Fruit fly (Drosophila melanogaster): Measurements from ENCODE around the gene CG8765.
"Not testable (repeated sequence)": the region's sequence is repeated elsewhere in the genome, so short reads cannot be mapped to it uniquely, and the experiment has no call there.

CG8765 gene

DNA sequence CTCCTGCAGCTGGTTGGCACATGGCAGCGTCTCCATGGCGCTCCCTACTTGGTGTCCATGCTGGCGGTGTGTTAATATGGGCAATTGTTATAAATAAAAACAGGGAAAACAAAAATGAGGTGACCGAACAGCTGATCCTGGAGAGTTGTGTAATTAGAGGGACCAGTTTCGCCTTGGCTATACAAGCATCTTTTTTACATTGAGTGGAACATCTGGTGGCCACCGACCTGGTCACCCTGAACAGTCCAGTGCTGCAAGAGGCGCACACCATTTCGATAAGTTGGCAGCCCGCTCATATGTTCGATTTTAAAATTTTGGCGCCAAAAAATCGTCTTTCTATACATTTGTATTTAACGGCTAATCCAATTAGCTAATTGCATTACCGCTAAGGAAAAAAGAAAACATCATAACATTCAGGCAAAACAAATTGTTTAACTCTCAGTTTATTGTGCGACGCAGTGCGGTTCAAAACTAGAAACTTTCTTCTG lies at the start of gene CG8765, which contains the start of gene Gbeta76C:
Gene CG8765, minus strand, starts transcription at position 154 of the 488 bp plus-strand sequence.
Gene Gbeta76C, plus strand, starts transcription at position 438 of the 488 bp plus-strand sequence.
- TF ChIP-seq psq (optimal IDR thresholded peaks at IDR 0.05) (no peak), EcR (GFP tag; optimal IDR thresholded peaks at IDR 0.05) (no peak), CG8478 (optimal IDR thresholded peaks at IDR 0.05) (no peak), Dll (optimal IDR thresholded peaks at IDR 0.05) (no peak), usp (GFP tag; optimal IDR thresholded peaks at IDR 0.05) (no peak), pan (optimal IDR thresholded peaks at IDR 0.05) (no peak)

DNA sequence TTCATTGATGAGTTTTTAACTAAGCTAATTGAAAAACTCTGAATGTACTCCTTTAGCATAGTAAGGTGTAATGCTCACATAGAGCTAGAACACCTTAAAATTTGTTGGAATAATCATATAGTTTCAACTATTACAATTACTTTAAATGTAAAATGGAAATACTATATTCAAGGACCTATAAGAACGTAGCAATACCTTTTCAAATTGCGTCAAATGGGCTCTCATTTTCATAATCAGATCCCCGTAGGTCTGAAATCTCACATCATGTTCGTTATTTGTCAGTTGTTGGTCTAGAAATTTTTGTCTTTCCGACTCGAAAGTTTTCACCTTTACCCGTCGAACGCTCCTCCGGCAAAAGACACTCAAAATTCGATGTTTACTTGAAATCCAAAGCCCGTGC lies 41.5 kb upstream of the CG8765 start, which contains the start of gene CG42529:
Gene CG42529, plus strand, starts transcription at position 301 of the 400 bp plus-strand sequence.
- not testable (repeated sequence) for TF ChIP-seq CG8478, Dll, pan (optimal IDR thresholded peaks at IDR 0.05)

DNA sequence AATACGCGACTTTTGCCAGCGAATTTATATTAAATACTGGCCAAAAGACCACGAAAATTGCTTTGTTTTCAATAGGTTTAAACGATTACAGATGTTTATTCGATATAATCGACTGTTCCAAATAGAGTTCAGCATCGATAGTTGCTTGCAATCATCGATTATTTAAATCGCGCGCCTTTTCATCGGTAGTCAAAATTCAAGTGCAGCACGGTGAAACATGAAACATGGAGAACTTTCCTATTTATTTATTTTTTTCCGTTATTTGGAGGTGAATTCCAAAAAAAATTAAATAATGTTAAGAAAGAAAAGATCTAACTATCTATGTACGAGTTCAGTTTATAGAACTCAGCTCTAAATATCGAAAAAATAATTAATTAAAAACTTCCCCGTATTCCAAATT lies 31.1 kb upstream of the CG8765 start, which contains the start of gene Trpml:
Gene Trpml, minus strand, starts transcription at position 101 of the 400 bp plus-strand sequence.
- not testable (repeated sequence) for TF ChIP-seq pan (optimal IDR thresholded peaks at IDR 0.05); psq (optimal IDR thresholded peaks at IDR 0.05); EcR (GFP tag; optimal IDR thresholded peaks at IDR 0.05)

DNA sequence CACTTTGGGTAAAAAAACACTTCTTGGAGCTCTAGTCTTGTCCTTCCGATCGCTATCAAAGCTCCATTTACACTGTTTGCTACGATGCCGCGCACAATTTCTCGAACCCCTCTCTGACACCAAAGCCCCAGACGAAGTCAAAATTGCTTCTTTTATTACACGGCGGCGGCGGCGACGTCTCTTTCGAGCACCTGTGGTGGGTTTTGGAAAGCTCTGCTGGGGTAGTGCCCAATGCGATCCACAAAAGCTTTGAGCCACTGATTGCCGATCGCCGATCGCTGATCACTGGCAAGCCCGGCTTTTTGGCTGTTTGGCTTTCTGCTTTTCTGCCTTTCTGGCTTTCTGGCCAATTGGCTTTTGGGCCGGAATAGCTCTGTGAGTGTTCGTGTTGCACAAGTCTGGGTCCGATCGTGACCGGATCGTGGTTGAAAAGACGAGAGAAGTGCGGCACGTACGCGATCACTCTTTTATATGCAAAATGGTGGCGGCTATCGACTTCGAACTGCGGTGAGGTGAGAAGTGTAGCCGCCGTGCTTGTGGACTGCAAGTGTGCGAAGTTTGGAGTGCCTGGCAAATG lies 20.5 kb upstream of the CG8765 start, which contains the start of gene serp:
Gene serp, minus strand, starts transcription at position 446 of the 577 bp plus-strand sequence.
- TF ChIP-seq pan (optimal IDR thresholded peaks at IDR 0.05), result no peak

DNA sequence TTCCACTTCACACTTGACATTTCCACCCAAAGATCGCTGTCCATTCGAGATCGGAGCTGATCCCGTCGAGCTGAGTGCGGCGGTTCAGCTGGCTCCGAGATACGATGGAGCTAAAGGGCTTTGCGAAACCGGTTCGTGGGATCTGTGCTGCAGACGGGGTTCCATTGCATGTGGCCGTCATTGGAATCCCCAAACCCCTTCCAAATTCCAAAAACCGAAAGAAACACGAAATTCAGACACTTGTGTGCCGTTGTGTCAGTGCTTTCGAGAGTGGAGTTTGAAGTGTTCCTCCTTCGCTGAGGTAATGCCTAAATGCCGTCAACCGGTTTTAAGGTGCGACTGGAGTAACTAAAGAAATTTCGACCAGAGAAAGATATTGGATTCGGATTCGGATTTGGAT lies 17.7 kb upstream of the CG8765 start:
- no peak for TF ChIP-seq pan (optimal IDR thresholded peaks at IDR 0.05)
- no peak for TF ChIP-seq usp (GFP tag; optimal IDR thresholded peaks at IDR 0.05)

DNA sequence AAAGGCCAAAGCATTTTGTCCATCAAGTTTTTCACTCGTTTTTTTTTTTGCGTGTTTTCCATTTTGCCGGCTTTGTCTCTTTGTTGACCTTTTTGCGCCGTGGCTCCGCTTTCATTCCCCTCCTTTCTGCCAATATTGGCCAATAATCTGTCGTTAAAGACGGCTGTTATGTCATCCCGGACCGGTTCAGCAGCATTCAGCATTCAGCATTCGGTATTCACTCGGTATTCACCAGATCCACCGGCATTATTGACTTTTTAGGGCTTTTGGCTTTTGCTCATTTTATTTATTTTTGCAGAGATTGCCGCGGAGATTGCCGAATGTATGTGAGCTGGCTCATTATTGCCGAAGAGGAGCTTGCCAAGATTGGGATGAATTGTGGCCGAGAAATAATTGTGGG lies 16.2 kb upstream of the CG8765 start:
- TF ChIP-seq CG8478 (optimal IDR thresholded peaks at IDR 0.05), result no peak
- no peak for TF ChIP-seq pan (optimal IDR thresholded peaks at IDR 0.05)
- TF ChIP-seq psq (optimal IDR thresholded peaks at IDR 0.05), result no peak
- no peak for TF ChIP-seq EcR (GFP tag; optimal IDR thresholded peaks at IDR 0.05)

DNA sequence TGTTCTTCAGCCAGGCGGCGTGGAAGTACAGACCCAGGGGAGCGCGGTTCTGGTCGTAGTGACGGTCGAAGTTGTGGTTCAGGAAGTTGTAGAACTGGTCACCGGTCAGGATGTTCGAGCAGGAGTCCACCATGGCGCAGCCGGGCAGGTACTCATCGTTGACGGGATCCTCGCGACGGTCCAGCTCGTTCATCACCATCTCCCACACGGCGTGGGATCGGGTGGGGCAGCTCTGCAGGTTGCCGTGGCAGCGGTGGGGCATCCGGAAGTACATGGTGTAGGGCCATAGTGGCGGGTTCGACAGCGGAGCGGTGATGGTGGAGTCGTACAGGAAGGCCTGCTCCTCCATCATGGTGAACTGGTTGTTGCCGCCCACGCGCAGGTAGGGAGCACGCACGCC lies 14.5 kb upstream of the CG8765 start:
- TF ChIP-seq CG8478 (optimal IDR thresholded peaks at IDR 0.05) (no peak), pan (optimal IDR thresholded peaks at IDR 0.05) (no peak), Dll (optimal IDR thresholded peaks at IDR 0.05) (no peak)

DNA sequence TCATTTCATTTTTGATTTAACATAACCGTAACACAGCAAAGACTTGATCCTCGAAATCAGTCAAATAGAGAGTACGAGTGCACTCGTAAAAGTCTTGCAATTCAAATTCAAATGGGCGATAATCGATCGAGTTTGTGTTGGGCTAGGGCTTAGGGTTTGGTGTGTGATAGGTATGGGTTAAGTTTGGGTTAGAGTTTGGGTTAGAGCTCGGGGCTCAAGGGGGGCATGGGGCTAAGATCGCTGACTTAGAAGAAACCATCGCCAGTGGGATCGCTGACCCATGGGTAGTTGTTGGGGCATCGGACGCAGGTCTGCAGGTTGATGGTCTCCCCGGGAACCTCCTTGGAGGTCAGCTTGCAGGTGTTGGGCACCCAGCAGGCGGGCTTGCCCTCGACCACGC lies 14.0 kb upstream of the CG8765 start:
- TF ChIP-seq EcR (GFP tag; optimal IDR thresholded peaks at IDR 0.05), result no peak
- no peak for TF ChIP-seq psq (optimal IDR thresholded peaks at IDR 0.05)
- TF ChIP-seq pan (optimal IDR thresholded peaks at IDR 0.05), result no peak
- no peak for TF ChIP-seq Dll (optimal IDR thresholded peaks at IDR 0.05)
- no peak for TF ChIP-seq usp (GFP tag; optimal IDR thresholded peaks at IDR 0.05)
- TF ChIP-seq CG8478 (optimal IDR thresholded peaks at IDR 0.05), result no peak

DNA sequence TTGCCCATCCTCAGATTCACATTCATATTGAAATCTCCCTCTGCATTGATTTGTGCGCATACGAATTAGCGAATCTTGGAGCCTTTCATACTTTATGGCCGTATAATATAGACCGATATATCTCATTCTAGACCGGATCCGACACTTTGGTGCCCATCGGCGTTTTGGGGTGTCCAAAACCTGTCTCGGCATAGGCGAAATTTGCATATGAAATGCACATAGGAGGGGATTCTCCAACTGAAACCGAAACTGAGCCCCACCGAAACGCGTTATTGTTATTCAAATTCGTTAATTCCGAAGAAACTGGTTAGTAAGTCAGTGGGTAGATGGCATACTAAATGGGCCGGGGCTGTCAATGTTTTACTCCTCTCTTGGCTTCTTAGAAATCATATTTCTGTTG lies 13.3 kb upstream of the CG8765 start:
- TF ChIP-seq psq (optimal IDR thresholded peaks at IDR 0.05), result no peak
- no peak for TF ChIP-seq EcR (GFP tag; optimal IDR thresholded peaks at IDR 0.05)
- no peak for TF ChIP-seq CG8478 (optimal IDR thresholded peaks at IDR 0.05)
- TF ChIP-seq Dll (optimal IDR thresholded peaks at IDR 0.05), result no peak
- no peak for TF ChIP-seq usp (GFP tag; optimal IDR thresholded peaks at IDR 0.05)
- TF ChIP-seq pan (optimal IDR thresholded peaks at IDR 0.05), result no peak

DNA sequence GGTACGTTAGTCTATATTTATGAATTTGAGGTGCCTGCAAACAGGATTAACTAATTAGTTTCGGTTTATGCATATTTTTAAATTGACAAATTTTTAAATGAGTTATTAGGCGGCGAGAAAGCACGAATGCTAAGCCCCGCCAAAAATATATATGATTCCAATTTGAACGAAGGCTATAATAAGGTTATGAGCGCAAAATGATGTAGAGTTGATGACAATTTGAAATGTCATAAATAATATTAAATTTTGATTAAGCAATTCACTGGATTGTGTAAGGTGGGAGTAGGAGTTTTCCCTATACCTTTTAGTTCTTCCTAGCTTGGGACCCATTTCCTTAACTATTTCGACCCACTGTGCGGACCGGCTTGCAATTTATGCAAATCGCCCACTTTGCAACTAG lies 12.5 kb upstream of the CG8765 start:
- TF ChIP-seq CG8478 (optimal IDR thresholded peaks at IDR 0.05) (no peak), usp (GFP tag; optimal IDR thresholded peaks at IDR 0.05) (no peak), EcR (GFP tag; optimal IDR thresholded peaks at IDR 0.05) (no peak)

DNA sequence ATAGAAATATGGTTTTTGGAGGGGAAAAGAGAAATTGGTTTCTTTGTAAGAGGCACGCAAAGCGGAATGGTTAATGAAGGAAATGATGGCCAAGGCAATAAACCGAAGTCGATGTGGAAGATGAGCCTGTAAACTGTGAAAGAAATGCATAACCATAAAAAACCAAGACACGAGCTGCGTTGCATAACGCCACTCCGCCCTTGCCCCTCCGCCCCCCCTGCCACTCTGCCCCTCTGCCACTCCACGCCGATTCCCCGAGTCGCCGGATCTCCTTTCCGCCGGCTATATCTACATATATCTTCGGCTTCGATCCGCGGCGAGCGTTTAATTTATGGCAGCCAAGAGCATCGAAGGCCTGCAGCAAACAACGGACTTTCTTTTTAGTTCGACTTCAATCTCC lies 11.5 kb upstream of the CG8765 start:
- no peak for TF ChIP-seq usp (GFP tag; optimal IDR thresholded peaks at IDR 0.05)
- TF ChIP-seq CG8478 (optimal IDR thresholded peaks at IDR 0.05), result no peak
- no peak for TF ChIP-seq pan (optimal IDR thresholded peaks at IDR 0.05)
- TF ChIP-seq EcR (GFP tag; optimal IDR thresholded peaks at IDR 0.05), result no peak
- no peak for TF ChIP-seq Dll (optimal IDR thresholded peaks at IDR 0.05)
- TF ChIP-seq psq (optimal IDR thresholded peaks at IDR 0.05), result no peak

DNA sequence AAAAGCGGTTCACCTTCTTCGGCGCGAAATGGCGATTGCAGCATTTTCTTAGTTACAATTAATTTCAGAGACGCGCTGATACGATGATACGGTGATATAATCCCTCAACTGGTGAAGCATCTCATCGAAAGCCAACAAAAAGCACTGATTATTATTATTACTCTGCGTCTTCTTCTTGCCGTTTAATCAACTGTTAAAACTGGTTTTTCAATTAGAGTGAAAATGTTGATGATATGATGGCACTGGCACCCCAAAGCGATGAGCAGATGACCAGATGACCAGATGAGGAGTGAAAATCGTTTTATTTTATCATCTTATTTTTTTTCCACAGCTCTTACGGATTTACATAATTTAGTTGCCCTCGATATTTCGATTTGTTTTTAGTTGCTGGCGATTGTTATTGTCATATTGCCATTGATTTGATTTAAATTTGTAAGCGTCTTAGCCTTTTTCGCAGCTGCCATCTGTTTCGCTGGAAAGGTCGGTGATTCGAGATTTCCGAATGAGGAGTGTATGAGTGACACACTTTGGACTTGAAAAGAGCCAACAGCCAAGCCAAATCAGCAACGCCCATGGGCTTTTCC lies 10.3 kb upstream of the CG8765 start:
- TF ChIP-seq psq (optimal IDR thresholded peaks at IDR 0.05) (no peak), pan (optimal IDR thresholded peaks at IDR 0.05) (no peak), usp (GFP tag; optimal IDR thresholded peaks at IDR 0.05) (no peak), Dll (optimal IDR thresholded peaks at IDR 0.05) (no peak), EcR (GFP tag; optimal IDR thresholded peaks at IDR 0.05) (no peak), CG8478 (optimal IDR thresholded peaks at IDR 0.05) (no peak)
